Worm (Caenorhabditis elegans) whole organism, L1 larva: Measurements from ENCODE around the gene taf-6.1.

Experiments used
- ama-1 ChIP-seq: fragments of 150-350 bp; optimal IDR thresholded peaks from 2 replicates; lab custom pipeline; 2014
- ceh-63 ChIP-seq: fragments of 200-800 bp; sonication (Bioruptor generic); optimal IDR thresholded peaks from 2 replicates; lab custom pipeline; 2018; ENCODE audit warnings: mild to moderate bottlenecking, missing genetic modification characterization, missing compliant biosample characterization
- ceh-8 ChIP-seq: fragments of 200-800 bp; sonication (Bioruptor generic); optimal IDR thresholded peaks from 2 replicates; lab custom pipeline; 2018; ENCODE audit warnings: mild to moderate bottlenecking, missing genetic modification characterization, moderate library complexity, missing compliant biosample characterization
- ces-1 ChIP-seq: fragments of 150-350 bp; optimal IDR thresholded peaks from 2 replicates; lab custom pipeline; 2014; ENCODE audit warnings: missing biosample characterization, missing genetic modification reagents, missing genetic modification characterization
- egl-27 ChIP-seq, 2 experiments: fragments of 150-350 bp in 1 of 2; sonication (generic microtip); optimal IDR thresholded peaks; 3 replicates each; lab custom pipeline; 2017 to 2018; ENCODE audit warnings: missing biosample characterization in 2 of 2, missing genetic modification characterization in 2 of 2, missing genetic modification reagents in 2 of 2
- lin-39 ChIP-seq: fragments of 150-350 bp; optimal IDR thresholded peaks from 2 replicates; lab custom pipeline; 2014; ENCODE audit warnings: missing biosample characterization, missing genetic modification reagents, missing genetic modification characterization
- lsy-2 ChIP-seq, 2 experiments: fragments of 150-350 bp; optimal IDR thresholded peaks; 2 replicates each; lab custom pipeline; 2014; ENCODE audit warnings: missing biosample characterization in 2 of 2, missing genetic modification characterization in 2 of 2
- mdl-1 ChIP-seq, 2 experiments: fragments of 150-350 bp; optimal IDR thresholded peaks; 2 replicates each; lab custom pipeline; 2014 to 2017; ENCODE audit warnings: missing biosample characterization in 2 of 2, missing genetic modification characterization in 2 of 2, inconsistent platforms in 1 of 2
- nhr-12 ChIP-seq: sonication (generic microtip); optimal IDR thresholded peaks from 2 replicates; lab custom pipeline; 2017; ENCODE audit warnings: missing biosample characterization, missing genetic modification characterization
- nhr-77 ChIP-seq: fragments of 150-350 bp; optimal IDR thresholded peaks from 2 replicates; lab custom pipeline; 2014; ENCODE audit warnings: missing biosample characterization, missing genetic modification characterization
- snpc-4 ChIP-seq: fragments of 150-350 bp; optimal IDR thresholded peaks from 2 replicates; lab custom pipeline; 2014; ENCODE audit warnings: missing biosample characterization, missing genetic modification characterization
- snu-23 ChIP-seq: sonication (generic microtip); optimal IDR thresholded peaks from 2 replicates; lab custom pipeline; 2016; ENCODE audit warnings: missing genetic modification characterization, missing compliant biosample characterization
- sup-37 ChIP-seq: fragments of 200-800 bp; sonication (Bioruptor generic); optimal IDR thresholded peaks from 2 replicates; lab custom pipeline; 2018; ENCODE audit warnings: mild to moderate bottlenecking, missing genetic modification characterization, missing compliant biosample characterization
- unc-98 ChIP-seq: fragments of 200-800 bp; sonication (Bioruptor generic); IDR thresholded peaks from 2 replicates; pipeline ENCODE4 v1.3.6; 2022; ENCODE audit warnings: missing genetic modification characterization, missing compliant biosample characterization

DNA sequence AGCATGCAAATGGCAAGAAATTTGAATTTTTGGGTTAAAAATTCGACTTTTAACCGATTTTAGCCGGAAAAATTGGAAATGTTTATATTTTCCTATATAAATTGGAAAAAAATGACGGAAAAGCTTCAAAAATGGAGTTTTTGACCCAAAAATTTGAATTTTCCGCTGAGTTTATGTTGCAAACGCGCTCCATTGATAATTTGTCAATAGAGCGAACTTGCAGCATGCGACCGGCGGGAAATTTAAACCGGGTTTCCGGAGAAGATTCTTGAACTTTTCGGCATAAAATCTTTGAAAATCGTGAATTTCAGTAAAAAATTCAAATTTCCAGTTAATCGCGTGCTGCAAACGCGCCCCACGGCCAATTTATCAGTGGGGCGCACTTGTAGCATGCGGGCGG lies 3.6 kb downstream of the taf-6.1 start:
- TF ChIP-seq mdl-1 (tag; optimal IDR thresholded peaks at IDR 0.05; lab: Kevin White, UChicago) (no peak), ceh-63 (no peak), ama-1 (lab: Kevin White, UChicago) (no peak), egl-27 (tag; optimal IDR thresholded peaks at IDR 0.05; lab: Kevin White, UChicago) (no peak), snu-23 (GFP tag; lab: Kevin White, UChicago) (no peak), unc-98 (GFP tag; lab: Robert Waterston, UW) (no peak), nhr-77 (tag; lab: Kevin White, UChicago) (no peak), ces-1 (no peak), lin-39 (tag; lab: Kevin White, UChicago) (no peak), sup-37 (GFP tag; lab: Kevin White, UChicago) (no peak), ceh-8 (GFP tag; lab: Kevin White, UChicago) (no peak), lsy-2 (tag; optimal IDR thresholded peaks at IDR 0.05; lab: Kevin White, UChicago) (no peak), snpc-4 (no peak), nhr-12 (no peak)
